Fruit fly (Drosophila melanogaster) whole organism: ENCODE measurements around the gene mbo.

ENCODE experiments used
- CG8478 ChIP-seq: fragments of >200 bp; optimal IDR thresholded peaks from 2 replicates; lab custom pipeline; 2018; ENCODE audit warnings: inconsistent platforms
- Dll ChIP-seq: fragments of >200 bp; optimal IDR thresholded peaks from 2 replicates; lab custom pipeline; 2017
- EcR ChIP-seq, 2 experiments: fragments of >200 bp; optimal IDR thresholded peaks; 2 replicates each; lab custom pipeline; 2017; ENCODE audit warnings: missing biosample characterization in 2 of 2, missing genetic modification characterization in 2 of 2, missing genetic modification reagents in 2 of 2
- pan ChIP-seq: fragments of >200 bp; optimal IDR thresholded peaks from 2 replicates; lab custom pipeline; 2017
- psq ChIP-seq: fragments of >200 bp; optimal IDR thresholded peaks from 2 replicates; lab custom pipeline; 2017
- usp ChIP-seq: fragments of >200 bp; optimal IDR thresholded peaks from 2 replicates; lab custom pipeline; 2017; ENCODE audit warnings: missing biosample characterization, missing genetic modification characterization, mixed read lengths

- TF ChIP-seq pan (no peak), usp (GFP tag; lab: Kevin White, UChicago) (no peak), CG8478 (lab: Kevin White, UChicago) (no peak), psq (lab: Kevin White, UChicago) (no peak), EcR (GFP tag; optimal IDR thresholded peaks at IDR 0.05; lab: Kevin White, UChicago) (no peak), Dll (lab: Kevin White, UChicago) (no peak)
Measured at dm6 chr3R:12647348-12647747, 31.5 kb downstream of the mbo start.
